Fruit fly (Drosophila melanogaster) whole organism, embryonic: ENCODE results near the gene Ogdh.
A peak's percentile ranks its signal among the peaks of the same experiment; 100 is the strongest.

Experiments
- BEAF-32 ChIP-seq: fragments of 200-800 bp; sonication (Bioruptor generic); optimal IDR thresholded peaks from 3 replicates; lab custom pipeline; 2017; ENCODE audit warnings: missing biosample characterization, missing genetic modification characterization, mild to moderate bottlenecking, moderate library complexity, missing genetic modification reagents
- Bgb ChIP-seq: fragments of 200-800 bp; sonication (Bioruptor generic); IDR thresholded peaks from 2 replicates; pipeline ENCODE4 v1.3.6; 2022; ENCODE audit warnings: missing biosample characterization, missing genetic modification characterization; ENCODE audit not compliant: partially characterized antibody
- CG11560 ChIP-seq: fragments of 200-800 bp; sonication (Bioruptor generic); IDR thresholded peaks from 3 replicates; pipeline ENCODE4 v1.3.6; 2022; ENCODE audit warnings: missing biosample characterization, missing genetic modification characterization
- CG12219 ChIP-seq: fragments of 200-800 bp; sonication (Bioruptor generic); optimal IDR thresholded peaks from 3 replicates; lab custom pipeline; 2018; ENCODE audit warnings: missing biosample characterization, mild to moderate bottlenecking, missing genetic modification characterization
- CG14441 ChIP-seq: fragments of 200-800 bp; sonication (Bioruptor generic); IDR thresholded peaks from 2 replicates; pipeline ENCODE4 v1.3.6; 2022; ENCODE audit warnings: missing biosample characterization, missing genetic modification characterization
- CG15073 ChIP-seq: fragments of 200-800 bp; sonication (Bioruptor generic); optimal IDR thresholded peaks from 2 replicates; lab custom pipeline; 2016; ENCODE audit warnings: missing biosample characterization, missing genetic modification characterization
- CG1529 ChIP-seq: fragments of 200-800 bp; sonication (Bioruptor generic); optimal IDR thresholded peaks from 3 replicates; lab custom pipeline; 2018; ENCODE audit warnings: missing biosample characterization, missing genetic modification characterization
- CG15479 ChIP-seq: fragments of 200-800 bp; sonication (Bioruptor generic); optimal IDR thresholded peaks from 3 replicates; lab custom pipeline; 2019; ENCODE audit warnings: missing biosample characterization, mild to moderate bottlenecking, missing genetic modification characterization, moderate library complexity
- CG16863 ChIP-seq: fragments of 200-800 bp; sonication (Bioruptor generic); optimal IDR thresholded peaks from 3 replicates; lab custom pipeline; 2016; ENCODE audit warnings: missing biosample characterization, missing genetic modification characterization
- CG17829 ChIP-seq: fragments of 200-800 bp; optimal IDR thresholded peaks from 2 replicates; lab custom pipeline; 2019; ENCODE audit warnings: missing biosample characterization, mild to moderate bottlenecking, missing genetic modification characterization, moderate library complexity
- CG18619 ChIP-seq: fragments of 200-800 bp; sonication (Bioruptor generic); optimal IDR thresholded peaks from 3 replicates; lab custom pipeline; 2017; ENCODE audit warnings: missing biosample characterization, mild to moderate bottlenecking, missing genetic modification characterization
- CG18764 ChIP-seq: fragments of 200-800 bp; sonication (Bioruptor generic); optimal IDR thresholded peaks from 3 replicates; lab custom pipeline; 2016; ENCODE audit warnings: missing biosample characterization, missing genetic modification characterization
- CG2129 ChIP-seq: fragments of 200-800 bp; sonication (Bioruptor generic); IDR thresholded peaks from 2 replicates; pipeline ENCODE4 v1.3.6; 2022; ENCODE audit warnings: missing biosample characterization, missing genetic modification characterization; ENCODE audit not compliant: partially characterized antibody
- CG34422 ChIP-seq: fragments of 200-800 bp; sonication (Bioruptor generic); IDR thresholded peaks from 3 replicates; pipeline ENCODE4 v1.3.6; 2022; ENCODE audit warnings: missing biosample characterization, missing genetic modification characterization
- CG3847 ChIP-seq: fragments of 200-800 bp; sonication (Bioruptor generic); IDR thresholded peaks from 2 replicates; pipeline ENCODE4 v1.3.6; 2022; ENCODE audit warnings: missing biosample characterization, missing genetic modification characterization
- CG5953 ChIP-seq: fragments of 200-800 bp; sonication (Bioruptor generic); IDR thresholded peaks from 2 replicates; pipeline ENCODE4 v1.3.6; 2022; ENCODE audit warnings: missing biosample characterization, missing genetic modification characterization
- CG6175 ChIP-seq: fragments of 200-800 bp; sonication (Bioruptor generic); IDR thresholded peaks from 3 replicates; pipeline ENCODE4 v1.3.6; 2022; ENCODE audit warnings: missing biosample characterization, missing genetic modification characterization
- CG8944 ChIP-seq: fragments of 200-800 bp; sonication (Bioruptor generic); optimal IDR thresholded peaks from 3 replicates; lab custom pipeline; 2016; ENCODE audit warnings: missing biosample characterization, missing genetic modification characterization
- Dfd ChIP-seq, 2 experiments: fragments of >200 bp; optimal IDR thresholded peaks; 2 replicates each; lab custom pipeline; 2017; ENCODE audit warnings: missing biosample characterization in 2 of 2, missing genetic modification characterization in 2 of 2
- Doc2 ChIP-seq: fragments of 200-800 bp; sonication (Bioruptor generic); IDR thresholded peaks from 2 replicates; pipeline ENCODE4 v1.3.6; 2022; ENCODE audit warnings: missing biosample characterization, missing genetic modification characterization
- Dref ChIP-seq: fragments of 200-800 bp; sonication (Bioruptor generic); IDR thresholded peaks from 2 replicates; pipeline ENCODE4 v1.3.6; 2022; ENCODE audit warnings: missing biosample characterization, missing genetic modification characterization
- Drgx ChIP-seq: fragments of 200-800 bp; sonication (Bioruptor generic); IDR thresholded peaks from 2 replicates; pipeline ENCODE4 v1.3.6; 2022; ENCODE audit warnings: missing biosample characterization, missing genetic modification characterization
- Elba2 ChIP-seq: fragments of 200-800 bp; sonication (Bioruptor generic); optimal IDR thresholded peaks from 3 replicates; lab custom pipeline; 2016; ENCODE audit warnings: missing biosample characterization, missing genetic modification characterization
- Fer3 ChIP-seq: fragments of 200-800 bp; sonication (Bioruptor generic); optimal IDR thresholded peaks from 2 replicates; lab custom pipeline; 2018; ENCODE audit warnings: missing biosample characterization, mild to moderate bottlenecking, missing genetic modification characterization, moderate library complexity
- Max ChIP-seq: fragments of 200-800 bp; sonication (Bioruptor generic); optimal IDR thresholded peaks from 2 replicates; lab custom pipeline; 2016; ENCODE audit warnings: missing biosample characterization, mild to moderate bottlenecking, missing genetic modification characterization
- Med ChIP-seq: fragments of 200-800 bp; sonication (Bioruptor generic); peaks from one replicate; lab custom pipeline; 2016; ENCODE audit warnings: missing biosample characterization, missing genetic modification characterization, mild to moderate bottlenecking, inconsistent platforms, moderate library complexity
- Nf-YC ChIP-seq: fragments of 200-800 bp; optimal IDR thresholded peaks from 3 replicates; lab custom pipeline; 2019; ENCODE audit warnings: missing biosample characterization, mild to moderate bottlenecking, missing genetic modification characterization, moderate library complexity
- Pdp1 ChIP-seq, 2 experiments: fragments of 200-800 bp; sonication (Bioruptor generic); optimal IDR thresholded peaks; 3 replicates each; lab custom pipeline; 2016; ENCODE audit warnings: missing biosample characterization in 2 of 2, missing genetic modification characterization in 2 of 2, mild to moderate bottlenecking in 1 of 2, moderate library complexity in 1 of 2
- Six4 ChIP-seq: fragments of 200-800 bp; sonication (Bioruptor generic); optimal IDR thresholded peaks from 2 replicates; lab custom pipeline; 2016; ENCODE audit warnings: missing biosample characterization, missing genetic modification characterization
- Stat92E ChIP-seq, 3 experiments: fragments of >200 bp in 2 of 3; fragments of 200-800 bp in 1 of 3; sonication (Bioruptor generic) in 1 of 3; optimal IDR thresholded peaks; 2 replicates each; lab custom pipeline; 2017 to 2019; ENCODE audit warnings: missing biosample characterization in 3 of 3, missing genetic modification characterization in 3 of 3, mild to moderate bottlenecking in 1 of 3, moderate library complexity in 1 of 3
- br ChIP-seq: fragments of >200 bp; optimal IDR thresholded peaks from 2 replicates; lab custom pipeline; 2017
- cas ChIP-seq: fragments of 200-800 bp; sonication (Bioruptor generic); IDR thresholded peaks from 2 replicates; pipeline ENCODE4 v1.3.6; 2022; ENCODE audit warnings: missing biosample characterization, missing genetic modification characterization
- caup ChIP-seq: fragments of 200-800 bp; sonication (Bioruptor generic); optimal IDR thresholded peaks from 3 replicates; lab custom pipeline; 2017; ENCODE audit warnings: missing biosample characterization, mild to moderate bottlenecking, missing genetic modification characterization, moderate library complexity; ENCODE audit not compliant: severe bottlenecking
- chn ChIP-seq: fragments of 200-800 bp; sonication (Bioruptor generic); optimal IDR thresholded peaks from 2 replicates; lab custom pipeline; 2016; ENCODE audit warnings: missing biosample characterization, missing genetic modification characterization
- crol ChIP-seq: fragments of 200-800 bp; sonication (Bioruptor generic); IDR thresholded peaks from 2 replicates; pipeline ENCODE4 v1.3.6; 2022; ENCODE audit warnings: missing biosample characterization, missing genetic modification characterization
- dimm ChIP-seq: fragments of 200-800 bp; sonication (Bioruptor generic); IDR thresholded peaks from 2 replicates; pipeline ENCODE4 v1.3.6; 2022; ENCODE audit warnings: missing biosample characterization, missing genetic modification characterization
- dm ChIP-seq: fragments of 200-800 bp; sonication (Bioruptor generic); optimal IDR thresholded peaks from 3 replicates; lab custom pipeline; 2016; ENCODE audit warnings: missing biosample characterization, missing genetic modification characterization
- dmrt99B ChIP-seq: fragments of 200-800 bp; sonication (Bioruptor generic); optimal IDR thresholded peaks from 2 replicates; lab custom pipeline; 2018; ENCODE audit warnings: missing biosample characterization, mild to moderate bottlenecking, missing genetic modification characterization, moderate library complexity
- fru ChIP-seq: fragments of >200 bp; optimal IDR thresholded peaks from 2 replicates; lab custom pipeline; 2017
- fu2 ChIP-seq: fragments of 200-800 bp; sonication (Bioruptor generic); optimal IDR thresholded peaks from 2 replicates; lab custom pipeline; 2016; ENCODE audit warnings: missing biosample characterization, missing genetic modification characterization
- kay ChIP-seq: fragments of 200-800 bp; sonication (Bioruptor generic); optimal IDR thresholded peaks from 2 replicates; lab custom pipeline; 2016; ENCODE audit warnings: missing biosample characterization, missing genetic modification characterization
- ken ChIP-seq: fragments of 200-800 bp; sonication (Bioruptor generic); IDR thresholded peaks from 3 replicates; pipeline ENCODE4 v1.3.6; 2022; ENCODE audit warnings: missing biosample characterization, missing genetic modification characterization
- lbe ChIP-seq: fragments of 200-800 bp; sonication (Bioruptor generic); optimal IDR thresholded peaks from 2 replicates; lab custom pipeline; 2016; ENCODE audit warnings: missing biosample characterization, mild to moderate bottlenecking, missing genetic modification characterization
- luna ChIP-seq: fragments of 200-800 bp; sonication (Bioruptor generic); optimal IDR thresholded peaks from 2 replicates; lab custom pipeline; 2016; ENCODE audit warnings: missing biosample characterization, missing genetic modification characterization
- prd ChIP-seq, 3 experiments: fragments of >200 bp in 2 of 3; fragments of 200-800 bp in 1 of 3; sonication (Bioruptor generic) in 1 of 3; optimal IDR thresholded peaks in 2 of 3; IDR thresholded peaks in 1 of 3; 2 replicates in 2 of 3; 3 replicates in 1 of 3; pipeline versions ENCODE4 v1.3.6 to Lab custom; 2017 to 2022; ENCODE audit warnings: missing biosample characterization in 1 of 3, missing genetic modification characterization in 1 of 3
- ranshi ChIP-seq: fragments of 200-800 bp; sonication (Bioruptor generic); IDR thresholded peaks from 2 replicates; pipeline ENCODE4 v1.3.6; 2022; ENCODE audit warnings: missing biosample characterization, missing genetic modification characterization
- slbo ChIP-seq: fragments of 200-800 bp; sonication (Bioruptor generic); IDR thresholded peaks from 2 replicates; pipeline ENCODE4 v1.3.6; 2022; ENCODE audit warnings: missing biosample characterization, missing genetic modification characterization
- slou ChIP-seq: fragments of 200-800 bp; sonication (Bioruptor generic); optimal IDR thresholded peaks from 3 replicates; lab custom pipeline; 2016; ENCODE audit warnings: missing biosample characterization, missing genetic modification characterization
- sr ChIP-seq: fragments of 200-800 bp; sonication (Bioruptor generic); IDR thresholded peaks from 3 replicates; pipeline ENCODE4 v1.3.6; 2022; ENCODE audit warnings: missing biosample characterization, missing genetic modification characterization
- stwl ChIP-seq: fragments of 200-800 bp; sonication (Bioruptor generic); optimal IDR thresholded peaks from 3 replicates; lab custom pipeline; 2018; ENCODE audit warnings: missing biosample characterization, mild to moderate bottlenecking, missing genetic modification characterization, moderate library complexity

Gene Ogdh

dm6 chr3L:17010492-17011303 is 56.1 kb downstream of the Ogdh start (continued):
- TF ChIP-seq Drgx (GFP tag; lab: Robert Waterston, UW) (peak; percentile 36; the same call in 1 of the 2 replicates), CG12219 (GFP tag; lab: Kevin White, UChicago) (no peak), Bgb (GFP tag; lab: Robert Waterston, UW) (0 out of 2 replicates have a peak, but pooled peaks have one; percentile 25), CG3847 (GFP tag; lab: Robert Waterston, UW) (no peak), Max (GFP tag; lab: Kevin White, UChicago) (no peak), CG8944 (GFP tag; lab: Kevin White, UChicago) (no peak), stwl (tag; lab: Kevin White, UChicago) (no peak), fu2 (no peak), Doc2 (GFP tag; lab: Robert Waterston, UW) (no peak), CG18764 (GFP tag; lab: Kevin White, UChicago) (no peak), Elba2 (peak; percentile 46), Nf-YC (tag; lab: Kevin White, UChicago) (no peak), prd (optimal IDR thresholded peaks at IDR 0.05; lab: Kevin White, UChicago) (no peak), prd (GFP tag; IDR thresholded peaks at IDR 0.05; lab: Robert Waterston, UW) (no peak), CG17829 (tag; lab: Kevin White, UChicago) (no peak), Stat92E (GFP tag; optimal IDR thresholded peaks at IDR 0.05; lab: Kevin White, UChicago) (no peak), fru (lab: Kevin White, UChicago) (no peak), CG34422 (no peak), dm (no peak), slou (GFP tag; lab: Kevin White, UChicago) (no peak), crol (GFP tag; lab: Robert Waterston, UW) (peak; percentile 76), CG15479 (GFP tag; lab: Kevin White, UChicago) (peak; percentile 97), br (no peak), CG5953 (GFP tag; lab: Robert Waterston, UW) (0 out of 2 replicates have a peak, but pooled peaks have one; percentile 1), Dfd (GFP tag; optimal IDR thresholded peaks at IDR 0.05; lab: Kevin White, UChicago) (no peak), CG14441 (GFP tag; lab: Robert Waterston, UW) (no peak), Dref (no peak), CG11560 (tag; lab: Robert Waterston, UW) (no peak), BEAF-32 (GFP tag; lab: Kevin White, UChicago) (no peak), chn (no peak), CG6175 (GFP tag; lab: Robert Waterston, UW) (no peak), dmrt99B (tag; lab: Kevin White, UChicago) (peak; percentile 32), sr (GFP tag; lab: Robert Waterston, UW) (0 out of 3 replicates have a peak, but pooled peaks have one; percentile 26), caup (GFP tag; lab: Kevin White, UChicago) (no peak), CG18619 (GFP tag; lab: Kevin White, UChicago) (no peak), luna (GFP tag; lab: Kevin White, UChicago) (no peak), CG15073 (no peak), Six4 (GFP tag; lab: Kevin White, UChicago) (peak; percentile 3), CG2129 (GFP tag; lab: Robert Waterston, UW) (no peak), ranshi (GFP tag; lab: Robert Waterston, UW) (0 out of 2 replicates have a peak, but pooled peaks have one; percentile 24), CG16863 (GFP tag; lab: Kevin White, UChicago) (no peak), Fer3 (no peak), kay (GFP tag; lab: Kevin White, UChicago) (no peak), CG1529 (GFP tag; lab: Kevin White, UChicago) (no peak), slbo (GFP tag; lab: Robert Waterston, UW) (0 out of 2 replicates have a peak, but pooled peaks have one; percentile 32), Pdp1 (GFP tag; optimal IDR thresholded peaks at IDR 0.05; lab: Kevin White, UChicago) (no peak), lbe (GFP tag; lab: Kevin White, UChicago) (no peak), dimm (GFP tag; lab: Robert Waterston, UW) (no peak), ken (GFP tag; lab: Robert Waterston, UW) (no peak), cas (GFP tag; lab: Robert Waterston, UW) (no peak), Med (GFP tag; lab: Kevin White, UChicago) (no peak)
